Worm (Caenorhabditis elegans): ENCODE measurements around the gene sars-1.

The sars-1 gene

DNA sequence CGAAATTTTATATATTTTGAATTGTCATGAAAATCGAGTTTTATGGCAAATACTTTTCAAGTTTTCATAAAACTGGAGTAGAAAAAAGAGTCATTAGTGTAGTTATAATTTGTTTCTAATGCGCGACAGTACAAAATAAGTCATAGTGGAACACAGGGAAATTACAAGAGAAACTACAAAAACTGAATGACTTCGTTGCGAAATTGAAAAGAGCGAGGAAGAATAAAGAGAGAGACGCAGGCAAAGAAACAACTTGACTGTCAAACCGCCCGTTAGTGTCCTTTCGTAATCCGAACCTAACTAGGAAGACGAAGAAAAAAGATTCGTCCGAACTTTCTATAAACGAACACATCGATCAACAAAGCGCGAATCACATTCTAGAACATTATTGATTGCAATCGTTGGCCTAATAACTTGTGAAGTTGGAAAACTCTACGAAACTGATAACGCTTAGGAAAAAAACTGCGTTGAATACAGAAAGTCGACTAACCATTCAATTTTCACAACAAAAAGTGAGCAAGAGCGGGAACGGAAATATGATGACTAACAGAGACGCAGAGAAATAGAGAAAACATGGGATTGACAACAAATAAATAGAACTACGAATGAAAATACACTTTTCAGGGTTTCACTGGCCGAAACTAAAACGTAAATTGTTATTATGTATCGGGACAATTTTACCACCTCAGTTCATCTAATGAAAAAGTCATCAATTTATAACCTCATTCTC, 10.0 kb upstream of the sars-1 start (continued):
- no peak for TF ChIP-seq egl-43 (GFP tag; IDR thresholded peaks at IDR 0.05)
- no peak for TF ChIP-seq mep-1 (tag; optimal IDR thresholded peaks at IDR 0.05)

DNA sequence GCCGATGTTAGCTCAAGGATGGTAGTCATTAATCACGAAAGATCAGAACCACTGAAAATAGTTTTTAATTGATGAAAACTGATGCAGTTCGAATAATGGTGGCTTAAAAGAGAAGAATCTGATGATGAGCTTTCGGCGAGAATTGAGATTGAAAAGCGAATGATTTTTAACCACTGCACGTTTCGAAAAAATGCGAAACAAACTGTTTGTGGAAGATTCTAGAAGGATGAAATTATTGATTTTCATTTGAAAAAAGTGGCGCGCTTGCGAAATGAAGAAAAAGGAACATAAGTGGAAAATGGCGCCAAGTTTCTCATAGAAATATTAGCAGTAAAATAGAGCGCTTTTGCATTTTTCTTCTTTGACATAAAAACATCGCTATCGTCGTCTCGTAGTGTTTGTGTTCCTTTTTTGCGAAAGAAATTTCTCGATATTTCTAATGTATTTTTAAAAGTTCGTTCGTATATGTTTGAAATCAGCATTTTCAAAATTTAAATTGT, 8.6 kb upstream of the sars-1 start, which contains the start of gene uba-1:
uba-1 (minus strand) TSS at position 51 of the 500 bp plus-strand sequence.
- TF ChIP-seq ctbp-1 (GFP tag; IDR thresholded peaks at IDR 0.05) (0 out of 2 replicates have a peak, but pooled peaks have one; percentile 14), ama-1 (optimal IDR thresholded peaks at IDR 0.05) (peak; percentile 77), jun-1 (tag; optimal IDR thresholded peaks at IDR 0.05) (no peak), Y105C5A.15 (GFP tag; IDR thresholded peaks at IDR 0.05) (0 out of 2 replicates have a peak, but pooled peaks have one; percentile 18), lir-3 (tag; optimal IDR thresholded peaks at IDR 0.05) (no peak), nhr-25 (tag; optimal IDR thresholded peaks at IDR 0.05; ENCODE audit: borderline replicate concordance, insufficient read depth) (peak; percentile 36), T26A8.4 (GFP tag; IDR thresholded peaks at IDR 0.05) (peak; percentile 75), T20F7.1 (GFP tag; optimal IDR thresholded peaks at IDR 0.05) (peak; percentile 78), hmg-1.1 (GFP tag; IDR thresholded peaks at IDR 0.05) (peak; percentile 28; the same call in 1 of the 2 replicates), dve-1 (tag; optimal IDR thresholded peaks at IDR 0.05; ENCODE audit: insufficient read depth) (peak; percentile 87), nhr-11 (tag; optimal IDR thresholded peaks at IDR 0.05) (no peak), daf-16 (GFP tag; optimal IDR thresholded peaks at IDR 0.05) (peak in 1 of 2 experiments; percentile 45), daf-16 (tag; optimal IDR thresholded peaks at IDR 0.05) (peak; percentile 65), pha-4 (GFP tag; IDR thresholded peaks at IDR 0.05) (0 out of 2 replicates have a peak, but pooled peaks have one; percentile 51), pha-4 (tag; optimal IDR thresholded peaks at IDR 0.05) (peak; percentile 15), hlh-11 (tag; optimal IDR thresholded peaks at IDR 0.05) (peak; percentile 13), ztf-7 (tag; optimal IDR thresholded peaks at IDR 0.05) (no peak), madf-5 (GFP tag; IDR thresholded peaks at IDR 0.05) (0 out of 4 replicates have a peak, but pooled peaks of 1 of the 2 experiments have one; percentile 27), nhr-42 (GFP tag; IDR thresholded peaks at IDR 0.05) (0 out of 2 replicates have a peak, but pooled peaks have one; percentile 41), rbr-2 (tag; optimal IDR thresholded peaks at IDR 0.05) (peak; percentile 56), nhr-102 (tag; optimal IDR thresholded peaks at IDR 0.05) (peak; percentile 77), lin-39 (tag; optimal IDR thresholded peaks at IDR 0.05) (no peak), zip-2 (tag; optimal IDR thresholded peaks at IDR 0.05) (peak; percentile 61), Y5F2A.4 (GFP tag; optimal IDR thresholded peaks at IDR 0.05) (no peak), nhr-48 (tag; optimal IDR thresholded peaks at IDR 0.05) (peak; percentile 53), snpc-1.2 (GFP tag; IDR thresholded peaks at IDR 0.05) (0 out of 2 replicates have a peak, but pooled peaks have one; percentile 43), vab-7 (GFP tag; IDR thresholded peaks at IDR 0.05) (0 out of 2 replicates have a peak, but pooled peaks have one; percentile 15), Y75B8A.6 (GFP tag; IDR thresholded peaks at IDR 0.05) (0 out of 2 replicates have a peak, but pooled peaks have one; percentile 40), ceh-62 (tag; optimal IDR thresholded peaks at IDR 0.05) (no peak), mep-1 (tag; optimal IDR thresholded peaks at IDR 0.05) (peak; percentile 80), dpl-1 (GFP tag; optimal IDR thresholded peaks at IDR 0.05) (peak; percentile 52), hlh-30 (tag; optimal IDR thresholded peaks at IDR 0.05; ENCODE audit: insufficient read depth) (peak; percentile 9), set-16 (GFP tag; IDR thresholded peaks at IDR 0.05) (no peak), spr-1 (tag; optimal IDR thresholded peaks at IDR 0.05) (peak; percentile 13), dmd-6 (GFP tag; IDR thresholded peaks at IDR 0.05) (peak; percentile 21; the same call in 1 of the 2 replicates), duxl-1 (tag; optimal IDR thresholded peaks at IDR 0.05; ENCODE audit: poor library complexity) (peak; percentile 4), nhr-77 (tag; optimal IDR thresholded peaks at IDR 0.05) (peak; percentile 19), egl-43 (GFP tag; IDR thresholded peaks at IDR 0.05) (0 out of 2 replicates have a peak, but pooled peaks have one; percentile 19), ceh-20 (GFP tag; IDR thresholded peaks at IDR 0.05) (0 out of 2 replicates have a peak, but pooled peaks have one; percentile 24), aly-2 (tag; optimal IDR thresholded peaks at IDR 0.05) (no peak), F26F4.8 (GFP tag; conservative IDR thresholded peaks at IDR 0.05) (no peak), F44E2.7 (GFP tag; IDR thresholded peaks at IDR 0.05) (no peak), daf-19 (GFP tag; conservative IDR thresholded peaks at IDR 0.05) (peak; percentile 73; the same call in 1 of the 2 replicates), mes-2 (tag; optimal IDR thresholded peaks at IDR 0.05; ENCODE audit: poor library complexity, severe bottlenecking) (peak; percentile 57), F49E8.2 (tag; optimal IDR thresholded peaks at IDR 0.05; ENCODE audit: borderline replicate concordance) (no peak)

Data from whole organism, L4 larva.